Fruit fly (Drosophila melanogaster): ENCODE results near the gene mus312.

DNA sequence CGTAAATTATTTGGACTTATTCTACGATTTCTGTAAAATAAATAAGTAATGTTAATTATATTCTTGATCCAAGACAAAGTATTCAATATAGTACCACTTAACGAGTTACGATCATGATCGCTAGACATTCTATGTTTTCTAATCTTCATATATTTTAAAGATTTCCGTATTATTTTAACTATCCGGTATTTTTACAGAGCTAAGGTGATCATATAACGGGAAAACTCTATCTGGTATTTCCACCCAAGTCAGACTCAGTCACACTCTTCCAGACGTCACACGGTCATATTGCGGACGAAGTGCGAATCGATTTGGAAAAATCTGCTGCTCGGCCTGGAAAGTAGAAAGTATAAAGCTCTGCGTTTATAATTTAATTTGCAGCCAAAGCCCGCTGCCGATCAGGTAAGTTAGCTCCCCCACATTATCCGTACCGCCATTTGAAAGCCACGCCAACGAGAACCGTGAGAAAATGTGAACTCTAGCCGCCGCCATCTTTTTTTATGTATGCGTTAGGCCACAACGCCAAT, 10.3 kb downstream of the mus312 start, which contains the start of the genes lark and eco:
- TF ChIP-seq Dll (optimal IDR thresholded peaks at IDR 0.05) (no peak), psq (optimal IDR thresholded peaks at IDR 0.05) (no peak), EcR (GFP tag; optimal IDR thresholded peaks at IDR 0.05) (no peak)

All from whole organism.